Worm (Caenorhabditis elegans): ENCODE results near the gene tif-1A.
A peak's percentile ranks its signal among the peaks of the same experiment; 100 is the strongest.

ce11 chrIII:4018095-4018498 is 14.2 kb upstream of the tif-1A start:
- TF ChIP-seq lir-3 (tag; optimal IDR thresholded peaks at IDR 0.05) (peak; percentile 7), egl-27 (tag; optimal IDR thresholded peaks at IDR 0.05) (no peak), nhr-111 (GFP tag; optimal IDR thresholded peaks at IDR 0.05) (no peak), lin-15B (tag; optimal IDR thresholded peaks at IDR 0.05) (no peak), nhr-11 (tag; optimal IDR thresholded peaks at IDR 0.05) (peak; percentile 88), saeg-2 (GFP tag; IDR thresholded peaks at IDR 0.05) (0 out of 2 replicates have a peak, but pooled peaks have one; percentile 10), ces-1 (GFP tag; optimal IDR thresholded peaks at IDR 0.05) (no peak), nhr-237 (tag; optimal IDR thresholded peaks at IDR 0.05) (no peak), unc-62 (GFP tag; optimal IDR thresholded peaks at IDR 0.05 in 1 of 2) (peak in 1 of 2 experiments; percentile 48), unc-62 (tag; optimal IDR thresholded peaks at IDR 0.05) (no peak), ceh-82 (tag; optimal IDR thresholded peaks at IDR 0.05) (no peak), dpl-1 (GFP tag; optimal IDR thresholded peaks at IDR 0.05) (peak; percentile 1), pha-4 (GFP tag; IDR thresholded peaks at IDR 0.05) (no peak), pha-4 (tag; optimal IDR thresholded peaks at IDR 0.05) (no peak)

Data from whole organism, L4 larva.